Fruit fly (Drosophila melanogaster): Measurements from ENCODE around the gene CG17283.

The CG17283 gene

DNA sequence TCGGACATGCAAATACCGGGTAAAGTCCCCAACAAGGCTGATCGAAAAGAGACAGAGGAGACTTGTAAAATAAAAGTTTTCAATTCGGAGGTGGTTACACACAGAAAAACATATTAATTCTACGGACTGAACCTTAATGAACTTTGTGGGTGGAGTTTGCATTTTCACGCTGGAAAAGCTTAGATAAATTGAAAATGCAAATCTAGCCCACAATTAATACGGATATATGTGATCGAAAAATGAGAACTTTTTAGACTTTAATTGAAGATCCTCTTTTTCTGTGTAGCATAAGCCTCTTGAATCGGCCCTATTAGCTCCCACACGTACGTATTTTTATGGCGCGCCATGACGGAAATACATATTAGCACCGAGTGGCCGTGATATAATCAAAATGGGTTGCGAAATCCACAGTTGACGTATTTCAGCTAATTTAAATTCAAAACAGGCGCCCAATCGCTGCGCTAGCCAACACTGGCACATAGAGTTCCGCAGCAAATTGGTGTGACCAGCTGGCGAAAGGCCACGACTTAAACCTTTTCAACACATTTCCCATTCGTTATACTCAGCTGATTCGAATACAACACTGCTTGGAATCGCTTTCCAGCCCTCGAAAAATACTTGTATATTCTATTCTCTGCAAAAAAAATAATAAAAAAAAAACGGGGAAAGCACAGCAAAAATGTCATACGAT is 22.2 kb upstream of the CG17283 start (continued):
- TF ChIP-seq CG9139 (GFP tag; optimal IDR thresholded peaks at IDR 0.05) (no peak), pdm3 (GFP tag; optimal IDR thresholded peaks at IDR 0.05) (peak; percentile 32), Lpt (GFP tag; optimal IDR thresholded peaks at IDR 0.05) (no peak), CG3919 (GFP tag; optimal IDR thresholded peaks at IDR 0.05) (peak; percentile 67), Sox102F (GFP tag; optimal IDR thresholded peaks at IDR 0.05) (peak; percentile 65), CG7368 (GFP tag; optimal IDR thresholded peaks at IDR 0.05) (peak; percentile 47), CG10631 (GFP tag; optimal IDR thresholded peaks at IDR 0.05) (peak; percentile 68), CG11294 (GFP tag; IDR thresholded peaks at IDR 0.05) (peak; percentile 11; the same call in 1 of the 2 replicates), lz (GFP tag; optimal IDR thresholded peaks at IDR 0.05) (peak; percentile 72), achi (GFP tag; optimal IDR thresholded peaks at IDR 0.05) (peak; percentile 35), CG11902 (GFP tag; optimal IDR thresholded peaks at IDR 0.05) (no peak), Smox (GFP tag; optimal IDR thresholded peaks at IDR 0.05) (peak; percentile 51), vri (GFP tag; optimal IDR thresholded peaks at IDR 0.05) (peak; percentile 59), dsx (GFP tag; optimal IDR thresholded peaks at IDR 0.05; ENCODE audit: poor library complexity, severe bottlenecking) (peak; percentile 30), CG34406 (GFP tag; optimal IDR thresholded peaks at IDR 0.05) (no peak), CG6163 (GFP tag; IDR thresholded peaks at IDR 0.05) (peak; percentile 58), acj6 (GFP tag; optimal IDR thresholded peaks at IDR 0.05) (peak; percentile 13), CG1621 (tag; optimal IDR thresholded peaks at IDR 0.05) (peak; percentile 51), CG6792 (GFP tag; optimal IDR thresholded peaks at IDR 0.05) (peak; percentile 47), CG8119 (GFP tag; IDR thresholded peaks at IDR 0.05) (no peak), cyc (GFP tag; optimal IDR thresholded peaks at IDR 0.05) (peak; percentile 62), Eip93F (GFP tag; optimal IDR thresholded peaks at IDR 0.05) (no peak), eg (GFP tag; IDR thresholded peaks at IDR 0.05) (peak; percentile 52), Sox14 (GFP tag; optimal IDR thresholded peaks at IDR 0.05) (peak; percentile 38), CG6276 (GFP tag; optimal IDR thresholded peaks at IDR 0.05) (no peak), dac (GFP tag; optimal IDR thresholded peaks at IDR 0.05) (no peak), fd85E (GFP tag; optimal IDR thresholded peaks at IDR 0.05) (no peak)

DNA sequence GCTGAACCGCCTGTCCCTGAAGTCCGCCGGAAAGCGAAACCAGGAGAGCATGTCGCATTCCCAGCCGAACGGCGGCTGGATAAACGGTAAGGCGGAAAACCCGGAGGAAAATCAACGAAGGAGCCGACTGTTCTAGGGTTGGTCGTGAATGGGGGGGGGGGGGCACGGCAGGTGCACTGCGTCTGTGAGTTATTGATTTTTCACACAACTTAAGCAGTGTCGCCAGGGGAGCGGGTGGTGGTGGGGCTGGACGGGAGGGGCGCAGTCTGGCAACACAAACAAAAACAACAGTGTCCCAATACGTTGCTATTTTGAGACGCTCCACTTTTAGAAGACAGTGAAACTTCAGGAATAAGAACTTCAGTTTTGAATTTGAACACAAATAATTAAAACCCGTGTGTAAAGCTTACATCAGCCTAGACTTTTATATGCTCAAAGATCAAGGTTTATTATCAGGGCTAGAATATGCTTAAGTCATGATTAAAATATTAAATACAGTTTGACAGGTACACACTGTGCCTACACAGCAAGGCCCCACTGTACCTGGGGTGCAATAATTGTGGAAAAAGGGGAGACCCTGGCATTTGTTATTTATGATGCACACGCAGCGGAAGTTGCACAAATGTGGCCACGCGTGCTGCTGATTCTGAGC is 21.4 kb upstream of the CG17283 start:
- peak; percentile 84 for TF ChIP-seq svp (GFP tag)
- TF ChIP-seq Sox102F (GFP tag; optimal IDR thresholded peaks at IDR 0.05): peak; percentile 68
- TF ChIP-seq lz (GFP tag; optimal IDR thresholded peaks at IDR 0.05): peak; percentile 79
- peak; percentile 77 for TF ChIP-seq Ets21C (GFP tag; optimal IDR thresholded peaks at IDR 0.05)
- TF ChIP-seq Met (GFP tag; optimal IDR thresholded peaks at IDR 0.05): peak; percentile 71
- TF ChIP-seq esn (GFP tag; optimal IDR thresholded peaks at IDR 0.05): peak; percentile 79
- TF ChIP-seq CG7368 (GFP tag; optimal IDR thresholded peaks at IDR 0.05): peak; percentile 63
- TF ChIP-seq achi (GFP tag; optimal IDR thresholded peaks at IDR 0.05): peak; percentile 76
- peak; percentile 71 for TF ChIP-seq CG11762 (GFP tag; optimal IDR thresholded peaks at IDR 0.05; ENCODE audit: insufficient read depth)
- peak; percentile 49 to 71 for TF ChIP-seq salr (GFP tag; optimal IDR thresholded peaks at IDR 0.05)
- TF ChIP-seq CG6163 (GFP tag; IDR thresholded peaks at IDR 0.05): peak; percentile 89
- TF ChIP-seq Hr4 (GFP tag; optimal IDR thresholded peaks at IDR 0.05): peak; percentile 84
- peak; percentile 75 for TF ChIP-seq CG6808 (GFP tag; optimal IDR thresholded peaks at IDR 0.05)
- TF ChIP-seq Sox15 (GFP tag; optimal IDR thresholded peaks at IDR 0.05): peak; percentile 58
- peak; percentile 64 for TF ChIP-seq net (GFP tag; optimal IDR thresholded peaks at IDR 0.05)
- peak; percentile 81 for TF ChIP-seq Eip75B (GFP tag; optimal IDR thresholded peaks at IDR 0.05)
- TF ChIP-seq CG6854 (GFP tag; optimal IDR thresholded peaks at IDR 0.05): peak; percentile 59
- TF ChIP-seq CG1621 (tag; optimal IDR thresholded peaks at IDR 0.05): peak; percentile 51
- TF ChIP-seq cyc (GFP tag; optimal IDR thresholded peaks at IDR 0.05): peak; percentile 83
- TF ChIP-seq topi (GFP tag; optimal IDR thresholded peaks at IDR 0.05): peak; percentile 77
- TF ChIP-seq dsx (GFP tag; optimal IDR thresholded peaks at IDR 0.05; ENCODE audit: poor library complexity, severe bottlenecking): peak; percentile 58
- peak; percentile 74 for TF ChIP-seq CG31627 (GFP tag; optimal IDR thresholded peaks at IDR 0.05)
- TF ChIP-seq CG8119 (GFP tag; IDR thresholded peaks at IDR 0.05): peak; percentile 90
- peak; percentile 79 for TF ChIP-seq OdsH (GFP tag; optimal IDR thresholded peaks at IDR 0.05)
- peak; percentile 83 for TF ChIP-seq acj6 (GFP tag; optimal IDR thresholded peaks at IDR 0.05)
- peak; percentile 74 for TF ChIP-seq CG11902 (GFP tag; optimal IDR thresholded peaks at IDR 0.05)
- peak; percentile 75 for TF ChIP-seq CG6792 (GFP tag; optimal IDR thresholded peaks at IDR 0.05)
- TF ChIP-seq CG34406 (GFP tag; optimal IDR thresholded peaks at IDR 0.05): peak; percentile 61
- TF ChIP-seq eg (GFP tag; IDR thresholded peaks at IDR 0.05): peak; percentile 92
- TF ChIP-seq CG16779 (tag; optimal IDR thresholded peaks at IDR 0.05): peak; percentile 64
- TF ChIP-seq fkh (GFP tag; optimal IDR thresholded peaks at IDR 0.05): peak; percentile 40
- peak; percentile 24 for TF ChIP-seq vri (GFP tag; optimal IDR thresholded peaks at IDR 0.05)
- peak; percentile 20 for TF ChIP-seq Blimp-1 (GFP tag; optimal IDR thresholded peaks at IDR 0.05)
- peak; percentile 89 for TF ChIP-seq CG3919 (GFP tag; optimal IDR thresholded peaks at IDR 0.05)
- TF ChIP-seq Eip78C (GFP tag): peak; percentile 91

All from whole organism, prepupa.